Worm (Caenorhabditis elegans) whole organism, late embryonic: ENCODE data around the gene tars-1.

Experiments
- C38D4.7 ChIP-seq: fragments of 200-800 bp; sonication (Bioruptor generic); optimal IDR thresholded peaks from 2 replicates; lab custom pipeline; 2018; ENCODE audit warnings: mild to moderate bottlenecking, missing genetic modification characterization, moderate library complexity, missing compliant biosample characterization
- K02D7.2 ChIP-seq: sonication (generic microtip); optimal IDR thresholded peaks from 2 replicates; lab custom pipeline; 2017; ENCODE audit warnings: mild to moderate bottlenecking, missing genetic modification characterization, missing compliant biosample characterization
- T23F11.4 ChIP-seq: fragments of 200-800 bp; sonication (Bioruptor generic); optimal IDR thresholded peaks from 2 replicates; lab custom pipeline; 2018; ENCODE audit warnings: mild to moderate bottlenecking, missing genetic modification characterization, missing compliant biosample characterization
- Y22D7AL.16 ChIP-seq: sonication (generic microtip); optimal IDR thresholded peaks from 2 replicates; lab custom pipeline; 2016; ENCODE audit warnings: missing genetic modification characterization, missing compliant biosample characterization
- ahr-1 ChIP-seq: sonication (generic microtip); optimal IDR thresholded peaks from 2 replicates; lab custom pipeline; 2016; ENCODE audit warnings: missing genetic modification characterization, missing compliant biosample characterization
- ama-1 ChIP-seq: fragments of 150-350 bp; optimal IDR thresholded peaks from 2 replicates; lab custom pipeline; 2014
- ceh-14 ChIP-seq: sonication (generic microtip); optimal IDR thresholded peaks from 2 replicates; lab custom pipeline; 2016; ENCODE audit warnings: missing genotype, missing genetic modification characterization, missing compliant biosample characterization
- ceh-22 ChIP-seq: sonication (generic microtip); optimal IDR thresholded peaks from 2 replicates; lab custom pipeline; 2017; ENCODE audit warnings: missing biosample characterization, missing genetic modification characterization
- ceh-24 ChIP-seq: sonication (generic microtip); optimal IDR thresholded peaks from 2 replicates; lab custom pipeline; 2016; ENCODE audit warnings: mild to moderate bottlenecking, missing genetic modification characterization, missing compliant biosample characterization
- ceh-31 ChIP-seq: sonication (generic microtip); optimal IDR thresholded peaks from 2 replicates; lab custom pipeline; 2016; ENCODE audit warnings: missing genetic modification characterization, missing compliant biosample characterization
- ceh-34 ChIP-seq: sonication (generic microtip); optimal IDR thresholded peaks from 2 replicates; lab custom pipeline; 2016; ENCODE audit warnings: mild to moderate bottlenecking, missing genetic modification characterization, missing compliant biosample characterization
- ceh-48 ChIP-seq: sonication (generic microtip); optimal IDR thresholded peaks from 2 replicates; lab custom pipeline; 2016; ENCODE audit warnings: missing genetic modification characterization, inconsistent platforms, missing compliant biosample characterization
- ceh-6 ChIP-seq: fragments of 200-800 bp; sonication (Bioruptor generic); optimal IDR thresholded peaks from 2 replicates; lab custom pipeline; 2018; ENCODE audit warnings: mild to moderate bottlenecking, missing genetic modification characterization, missing compliant biosample characterization
- ceh-9 ChIP-seq: sonication (generic microtip); optimal IDR thresholded peaks from 2 replicates; lab custom pipeline; 2016; ENCODE audit warnings: mild to moderate bottlenecking, missing genetic modification characterization, inconsistent platforms, missing compliant biosample characterization
- elt-4 ChIP-seq: sonication (generic microtip); optimal IDR thresholded peaks from 2 replicates; lab custom pipeline; 2016; ENCODE audit warnings: missing genetic modification characterization, missing compliant biosample characterization
- eyg-1 ChIP-seq: sonication (generic microtip); optimal IDR thresholded peaks from 2 replicates; lab custom pipeline; 2016; ENCODE audit warnings: missing genotype, missing genetic modification characterization, missing compliant biosample characterization
- fkh-10 ChIP-seq: fragments of 150-350 bp; optimal IDR thresholded peaks from 2 replicates; lab custom pipeline; 2014; ENCODE audit warnings: missing biosample characterization, missing genetic modification reagents, missing genetic modification characterization
- hlh-15 ChIP-seq: sonication (generic microtip); optimal IDR thresholded peaks from 2 replicates; lab custom pipeline; 2016; ENCODE audit warnings: missing genetic modification characterization, missing compliant biosample characterization
- hlh-30 ChIP-seq: sonication (generic microtip); optimal IDR thresholded peaks from 2 replicates; lab custom pipeline; 2017; ENCODE audit warnings: antibody characterized with exemption, missing genetic modification characterization, missing compliant biosample characterization; ENCODE audit not compliant: insufficient read depth
- hlh-6 ChIP-seq: sonication (generic microtip); optimal IDR thresholded peaks from 2 replicates; lab custom pipeline; 2016; ENCODE audit warnings: missing genotype, missing genetic modification characterization, missing compliant biosample characterization
- hlh-8 ChIP-seq: sonication (generic microtip); optimal IDR thresholded peaks from 2 replicates; lab custom pipeline; 2016; ENCODE audit warnings: missing genotype, missing genetic modification characterization, missing compliant biosample characterization
- madf-2 ChIP-seq: sonication (generic microtip); optimal IDR thresholded peaks from 2 replicates; lab custom pipeline; 2017; ENCODE audit warnings: missing genetic modification characterization, missing compliant biosample characterization
- mec-3 ChIP-seq: sonication (generic microtip); optimal IDR thresholded peaks from 2 replicates; lab custom pipeline; 2016; ENCODE audit warnings: borderline replicate concordance, missing genetic modification characterization, missing compliant biosample characterization
- nfya-1 ChIP-seq: sonication (generic microtip); optimal IDR thresholded peaks from 2 replicates; lab custom pipeline; 2017; ENCODE audit warnings: missing genetic modification characterization, mild to moderate bottlenecking, missing compliant biosample characterization, antibody characterized with exemption, moderate library complexity
- nhr-11 ChIP-seq: fragments of 150-350 bp; optimal IDR thresholded peaks from 2 replicates; lab custom pipeline; 2014; ENCODE audit warnings: missing biosample characterization, missing genetic modification characterization
- pat-9 ChIP-seq: fragments of 200-800 bp; sonication (Bioruptor generic); optimal IDR thresholded peaks from 2 replicates; lab custom pipeline; 2018; ENCODE audit warnings: mild to moderate bottlenecking, missing genetic modification characterization, moderate library complexity, missing compliant biosample characterization
- pros-1 ChIP-seq: fragments of 150-350 bp; optimal IDR thresholded peaks from 2 replicates; lab custom pipeline; 2014; ENCODE audit warnings: missing biosample characterization, missing genetic modification reagents, missing genetic modification characterization
- rnt-1 ChIP-seq: sonication (generic microtip); optimal IDR thresholded peaks from 2 replicates; lab custom pipeline; 2016; ENCODE audit warnings: missing genetic modification characterization, missing compliant biosample characterization
- sdc-2 ChIP-seq: sonication (generic microtip); optimal IDR thresholded peaks from 2 replicates; lab custom pipeline; 2016; ENCODE audit warnings: missing genotype, missing genetic modification characterization, missing compliant biosample characterization
- sox-4 ChIP-seq: sonication (generic microtip); optimal IDR thresholded peaks from 2 replicates; lab custom pipeline; 2017; ENCODE audit warnings: mild to moderate bottlenecking, missing genetic modification characterization, inconsistent platforms, missing compliant biosample characterization
- tbx-2 ChIP-seq: sonication (generic microtip); optimal IDR thresholded peaks from 2 replicates; lab custom pipeline; 2016; ENCODE audit warnings: missing genetic modification characterization, missing compliant biosample characterization
- tbx-7 ChIP-seq: sonication (generic microtip); optimal IDR thresholded peaks from 2 replicates; lab custom pipeline; 2016; ENCODE audit warnings: missing genotype, missing genetic modification characterization, missing compliant biosample characterization
- ttx-3 ChIP-seq: sonication (generic microtip); optimal IDR thresholded peaks from 2 replicates; lab custom pipeline; 2016; ENCODE audit warnings: missing genetic modification reagents, missing genetic modification characterization, missing compliant biosample characterization
- unc-42 ChIP-seq: sonication (generic microtip); optimal IDR thresholded peaks from 2 replicates; lab custom pipeline; 2016; ENCODE audit warnings: missing genotype, missing genetic modification characterization, missing compliant biosample characterization
- unc-55 ChIP-seq: sonication (generic microtip); optimal IDR thresholded peaks from 2 replicates; lab custom pipeline; 2017; ENCODE audit warnings: missing biosample characterization, missing genetic modification reagents, missing genetic modification characterization
- zip-5 ChIP-seq: sonication (generic microtip); optimal IDR thresholded peaks from 2 replicates; lab custom pipeline; 2016; ENCODE audit warnings: missing genetic modification characterization, missing compliant biosample characterization

Gene tars-1

ce11 chrII:11657079-11657478, 38.4 kb downstream of the tars-1 start, which contains the start of gene nep-1:
Gene nep-1 (minus strand): TSS chrII:11657179.
- no peak for TF ChIP-seq tbx-7 (tag; lab: Kevin White, UChicago)
- TF ChIP-seq pat-9 (tag; lab: Kevin White, UChicago): no peak
- TF ChIP-seq zip-5 (tag; lab: Kevin White, UChicago): no peak
- no peak for TF ChIP-seq ceh-48 (tag; lab: Kevin White, UChicago)
- TF ChIP-seq C38D4.7 (GFP tag; lab: Kevin White, UChicago): no peak
- TF ChIP-seq elt-4 (tag; lab: Kevin White, UChicago): no peak
- no peak for TF ChIP-seq hlh-8 (tag; lab: Kevin White, UChicago)
- no peak for TF ChIP-seq T23F11.4 (GFP tag; lab: Kevin White, UChicago)
- no peak for TF ChIP-seq K02D7.2 (tag; lab: Kevin White, UChicago)
- TF ChIP-seq ceh-9 (tag; lab: Kevin White, UChicago): no peak
- TF ChIP-seq unc-55 (GFP tag; lab: Kevin White, UChicago): no peak
- no peak for TF ChIP-seq ceh-6
- no peak for TF ChIP-seq hlh-30 (tag; lab: Kevin White, UChicago)
- no peak for TF ChIP-seq mec-3 (tag; lab: Kevin White, UChicago)
- TF ChIP-seq tbx-2: no peak
- TF ChIP-seq nhr-11 (tag; lab: Kevin White, UChicago): no peak
- no peak for TF ChIP-seq sdc-2

- TF ChIP-seq unc-42 (tag; lab: Kevin White, UChicago): peak; percentile 47
- peak; percentile 0 for TF ChIP-seq hlh-30 (tag; lab: Kevin White, UChicago)
- peak; percentile 29 for TF ChIP-seq ceh-31 (tag; lab: Kevin White, UChicago)
- no peak for TF ChIP-seq ama-1 (lab: Kevin White, UChicago)
- TF ChIP-seq nfya-1 (tag; lab: Kevin White, UChicago): peak; percentile 29
Observed at ce11 chrII:11652679-11653174, 42.7 kb downstream of the tars-1 start, which contains the start of the genes rad-23 and rpn-12. Gene rad-23 (minus strand): TSS chrII:11652729. Gene rpn-12 (plus strand): TSS chrII:11653124.

- no peak for TF ChIP-seq madf-2 (tag; lab: Kevin White, UChicago)
- no peak for TF ChIP-seq unc-42 (tag; lab: Kevin White, UChicago)
- TF ChIP-seq ttx-3 (tag; lab: Kevin White, UChicago): no peak
- no peak for TF ChIP-seq hlh-6 (tag; lab: Kevin White, UChicago)
- TF ChIP-seq ceh-24 (tag; lab: Kevin White, UChicago): no peak
- no peak for TF ChIP-seq pros-1 (tag; lab: Kevin White, UChicago)
- TF ChIP-seq ceh-48 (tag; lab: Kevin White, UChicago): no peak
- TF ChIP-seq ceh-34 (tag; lab: Kevin White, UChicago): no peak
- TF ChIP-seq Y22D7AL.16 (tag; lab: Kevin White, UChicago): no peak
- no peak for TF ChIP-seq rnt-1
- TF ChIP-seq fkh-10 (GFP tag; lab: Kevin White, UChicago): no peak
- TF ChIP-seq ahr-1 (tag; lab: Kevin White, UChicago): no peak
- TF ChIP-seq nfya-1 (tag; lab: Kevin White, UChicago): no peak
- no peak for TF ChIP-seq sox-4 (tag; lab: Kevin White, UChicago)
- TF ChIP-seq hlh-15: no peak
Observed at ce11 chrII:11652125-11652524, 43.3 kb downstream of the tars-1 start.

ce11 chrII:11650975-11651588, 44.4 kb downstream of the tars-1 start, which contains the start of gene coa-7:
Gene coa-7 (minus strand): TSS chrII:11651148.
- TF ChIP-seq ceh-14 (tag; lab: Kevin White, UChicago) (no peak), ceh-22 (tag; lab: Kevin White, UChicago) (no peak), eyg-1 (tag; lab: Kevin White, UChicago) (no peak), unc-55 (GFP tag; lab: Kevin White, UChicago) (no peak)
